Worm (Caenorhabditis elegans) whole organism, L2 larva: ENCODE data around the gene srw-42.

ENCODE experiments used
- C34F6.9 ChIP-seq: fragments of 150-350 bp; optimal IDR thresholded peaks from 2 replicates; lab custom pipeline; 2014; ENCODE audit warnings: missing biosample characterization, missing genetic modification characterization
- lsy-2 ChIP-seq, 2 experiments: fragments of 150-350 bp in 1 of 2; sonication (generic microtip) in 1 of 2; optimal IDR thresholded peaks; 2 replicates each; lab custom pipeline; 2014 to 2017; ENCODE audit warnings: missing biosample characterization in 2 of 2, missing genetic modification characterization in 2 of 2
- mdl-1 ChIP-seq, 2 experiments: fragments of 150-350 bp in 1 of 2; sonication (generic microtip) in 1 of 2; optimal IDR thresholded peaks; 2 replicates each; lab custom pipeline; 2017; ENCODE audit warnings: missing biosample characterization in 2 of 2, missing genetic modification characterization in 2 of 2
- nhr-10 ChIP-seq: sonication (generic microtip); optimal IDR thresholded peaks from 2 replicates; lab custom pipeline; 2017; ENCODE audit warnings: missing biosample characterization, missing genetic modification characterization
- nhr-11 ChIP-seq: fragments of 150-350 bp; optimal IDR thresholded peaks from 2 replicates; lab custom pipeline; 2014; ENCODE audit warnings: missing biosample characterization, missing genetic modification characterization
- nhr-77 ChIP-seq: fragments of 150-350 bp; optimal IDR thresholded peaks from 2 replicates; lab custom pipeline; 2014; ENCODE audit warnings: missing biosample characterization, missing genetic modification characterization
- skn-1 ChIP-seq: sonication (generic microtip); optimal IDR thresholded peaks from 2 replicates; lab custom pipeline; 2017; ENCODE audit warnings: missing biosample characterization, missing genetic modification characterization
- snpc-4 ChIP-seq: fragments of 150-350 bp; optimal IDR thresholded peaks from 2 replicates; lab custom pipeline; 2014; ENCODE audit warnings: missing biosample characterization, missing genetic modification characterization
- unc-62 ChIP-seq: fragments of 150-350 bp; optimal IDR thresholded peaks from 2 replicates; lab custom pipeline; 2014; ENCODE audit warnings: missing biosample characterization, missing genetic modification reagents, missing genetic modification characterization
- ztf-11 ChIP-seq: sonication (generic microtip); optimal IDR thresholded peaks from 2 replicates; lab custom pipeline; 2017; ENCODE audit warnings: missing biosample characterization, missing genetic modification characterization
- ztf-4 ChIP-seq: fragments of 150-350 bp; optimal IDR thresholded peaks from 2 replicates; lab custom pipeline; 2014; ENCODE audit warnings: missing biosample characterization, missing genetic modification characterization

- TF ChIP-seq nhr-11 (no peak), nhr-10 (tag; lab: Kevin White, UChicago) (no peak), ztf-11 (tag; lab: Kevin White, UChicago) (no peak), ztf-4 (no peak), C34F6.9 (no peak), skn-1 (tag; lab: Kevin White, UChicago) (no peak), mdl-1 (tag; optimal IDR thresholded peaks at IDR 0.05; lab: Kevin White, UChicago) (no peak), snpc-4 (no peak), nhr-77 (no peak), unc-62 (no peak), lsy-2 (tag; optimal IDR thresholded peaks at IDR 0.05; lab: Kevin White, UChicago) (no peak)
These were observed 34.8 kb upstream of the srw-42 start, which contains the start of gene fbxa-127 for ce11 chrV:16728431-16728830.
